Fruit fly (Drosophila melanogaster): ENCODE measurements around the gene CG15317.
A peak's percentile ranks its signal among the peaks of the same experiment; 100 is the strongest.

The CG15317 gene

dm6 chrX:9556397-9556796 lies at the start of gene CG15317:
Gene CG15317 (minus strand): TSS chrX:9556544.
- no peak for TF ChIP-seq psq (optimal IDR thresholded peaks at IDR 0.05)
- no peak for TF ChIP-seq CG8478 (optimal IDR thresholded peaks at IDR 0.05)
- TF ChIP-seq EcR (GFP tag; optimal IDR thresholded peaks at IDR 0.05), result no peak
- TF ChIP-seq Dll (optimal IDR thresholded peaks at IDR 0.05), result no peak
- no peak for TF ChIP-seq usp (GFP tag; optimal IDR thresholded peaks at IDR 0.05)
- no peak for TF ChIP-seq pan (optimal IDR thresholded peaks at IDR 0.05)

DNA sequence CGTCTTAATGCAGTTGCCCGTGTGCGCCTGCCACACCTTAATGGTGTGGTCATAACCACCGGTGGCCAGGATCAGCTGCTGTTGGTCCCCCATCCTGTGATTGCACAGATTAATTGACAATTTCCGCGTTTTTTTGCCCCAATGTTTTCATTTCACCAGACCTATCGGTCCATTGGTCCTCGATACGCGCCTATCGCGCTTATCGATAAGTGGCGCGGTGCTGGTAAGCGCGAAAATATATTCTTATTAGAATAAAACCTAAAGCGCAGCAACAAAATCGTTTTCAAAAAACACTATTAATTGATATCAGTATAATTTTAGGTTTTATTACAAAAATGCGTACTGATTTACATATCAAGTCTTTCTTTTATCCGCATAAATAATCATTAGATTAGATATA lies 49.4 kb upstream of the CG15317 start, which contains the start of gene Lst8:
Lst8 (minus strand) TSS at position 187 of the 400 bp plus-strand sequence.
- TF ChIP-seq usp (GFP tag; optimal IDR thresholded peaks at IDR 0.05), result no peak
- no peak for TF ChIP-seq psq (optimal IDR thresholded peaks at IDR 0.05)
- no peak for TF ChIP-seq EcR (GFP tag; optimal IDR thresholded peaks at IDR 0.05)
- no peak for TF ChIP-seq CG8478 (optimal IDR thresholded peaks at IDR 0.05)
- no peak for TF ChIP-seq pan (optimal IDR thresholded peaks at IDR 0.05)
- no peak for TF ChIP-seq Dll (optimal IDR thresholded peaks at IDR 0.05)

DNA sequence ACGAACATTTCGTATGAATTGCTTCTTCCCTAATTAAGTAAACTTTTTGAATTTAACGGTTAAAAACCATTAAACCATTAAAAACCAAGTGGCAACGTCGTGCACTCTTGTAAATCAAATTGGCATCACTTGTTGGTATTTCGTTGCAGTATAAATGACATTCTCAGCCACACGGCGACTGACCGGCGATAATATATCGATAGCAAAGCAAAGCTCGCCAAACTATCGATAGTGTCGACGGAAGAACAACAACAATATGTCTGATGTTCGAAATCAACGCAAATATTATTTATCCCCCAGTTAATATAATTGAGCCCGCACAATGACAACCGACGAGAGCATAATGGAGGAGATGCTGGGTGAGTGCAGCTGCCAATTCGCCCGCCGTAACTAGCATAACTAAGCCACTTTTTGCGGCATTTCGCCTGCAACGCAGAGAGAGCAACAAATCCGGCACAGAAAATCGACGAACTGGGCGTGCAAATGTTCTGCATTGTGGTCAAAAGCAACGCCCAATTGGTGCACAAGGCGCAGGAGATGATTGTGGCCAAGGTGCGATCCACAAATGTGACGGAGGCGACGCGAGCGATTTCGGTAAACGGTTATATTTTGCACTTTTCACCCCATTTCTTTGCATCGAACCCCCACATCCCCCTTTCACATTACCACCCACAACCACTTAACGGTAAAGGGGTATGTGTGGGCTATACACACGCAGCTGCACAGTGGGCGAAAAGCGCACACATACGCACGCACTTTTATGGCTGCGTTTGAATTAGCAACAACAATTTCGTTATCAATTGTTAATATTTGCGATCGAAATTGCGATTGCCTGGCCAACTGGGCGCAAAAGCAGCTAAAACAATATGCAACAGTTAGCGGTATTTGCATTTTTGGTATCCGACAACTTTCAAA lies 44.7 kb upstream of the CG15317 start, which contains the start of gene Gga:
Gga (plus strand) TSS at position 213 of the 915 bp plus-strand sequence.
- TF ChIP-seq usp (GFP tag; optimal IDR thresholded peaks at IDR 0.05) (no peak), EcR (GFP tag; optimal IDR thresholded peaks at IDR 0.05) (no peak), Dll (optimal IDR thresholded peaks at IDR 0.05) (no peak), pan (optimal IDR thresholded peaks at IDR 0.05) (no peak), psq (optimal IDR thresholded peaks at IDR 0.05) (no peak), CG8478 (optimal IDR thresholded peaks at IDR 0.05) (no peak)

- TF ChIP-seq psq (optimal IDR thresholded peaks at IDR 0.05) (no peak), EcR (GFP tag; optimal IDR thresholded peaks at IDR 0.05) (no peak), usp (GFP tag; optimal IDR thresholded peaks at IDR 0.05) (no peak), pan (optimal IDR thresholded peaks at IDR 0.05) (peak; percentile 66), Dll (optimal IDR thresholded peaks at IDR 0.05) (no peak), CG8478 (optimal IDR thresholded peaks at IDR 0.05) (no peak)
These were observed 43.9 kb upstream of the CG15317 start for dm6 chrX:9600083-9600817.

- TF ChIP-seq pan (optimal IDR thresholded peaks at IDR 0.05), result no peak
- no peak for TF ChIP-seq EcR (GFP tag; optimal IDR thresholded peaks at IDR 0.05)
- TF ChIP-seq CG8478 (optimal IDR thresholded peaks at IDR 0.05), result no peak
- TF ChIP-seq Dll (optimal IDR thresholded peaks at IDR 0.05), result no peak
- TF ChIP-seq psq (optimal IDR thresholded peaks at IDR 0.05), result no peak
- no peak for TF ChIP-seq usp (GFP tag; optimal IDR thresholded peaks at IDR 0.05)
These were observed 43.1 kb upstream of the CG15317 start for dm6 chrX:9599158-9600082.

DNA sequence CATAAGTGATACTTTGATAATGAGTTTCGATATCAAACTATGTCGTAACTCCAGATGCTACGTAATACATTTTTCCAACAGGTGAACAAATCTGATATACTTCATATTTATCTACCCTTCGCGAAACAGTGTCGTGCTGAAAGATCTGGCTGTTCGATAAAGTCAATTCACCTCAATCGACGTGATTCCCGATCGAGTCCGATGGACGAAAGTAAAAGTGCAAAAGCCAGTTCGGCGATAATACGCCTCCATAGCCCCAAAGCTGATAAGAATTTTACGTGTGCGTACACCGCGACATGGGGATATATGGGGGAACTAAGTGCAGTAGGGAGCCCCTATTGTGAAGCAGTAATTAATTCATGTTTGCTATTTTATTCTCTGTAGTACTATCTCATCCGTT lies 41.8 kb upstream of the CG15317 start:
- TF ChIP-seq EcR (GFP tag; optimal IDR thresholded peaks at IDR 0.05) (no peak), CG8478 (optimal IDR thresholded peaks at IDR 0.05) (no peak), psq (optimal IDR thresholded peaks at IDR 0.05) (no peak), Dll (optimal IDR thresholded peaks at IDR 0.05) (no peak), usp (GFP tag; optimal IDR thresholded peaks at IDR 0.05) (no peak), pan (optimal IDR thresholded peaks at IDR 0.05) (no peak)

DNA sequence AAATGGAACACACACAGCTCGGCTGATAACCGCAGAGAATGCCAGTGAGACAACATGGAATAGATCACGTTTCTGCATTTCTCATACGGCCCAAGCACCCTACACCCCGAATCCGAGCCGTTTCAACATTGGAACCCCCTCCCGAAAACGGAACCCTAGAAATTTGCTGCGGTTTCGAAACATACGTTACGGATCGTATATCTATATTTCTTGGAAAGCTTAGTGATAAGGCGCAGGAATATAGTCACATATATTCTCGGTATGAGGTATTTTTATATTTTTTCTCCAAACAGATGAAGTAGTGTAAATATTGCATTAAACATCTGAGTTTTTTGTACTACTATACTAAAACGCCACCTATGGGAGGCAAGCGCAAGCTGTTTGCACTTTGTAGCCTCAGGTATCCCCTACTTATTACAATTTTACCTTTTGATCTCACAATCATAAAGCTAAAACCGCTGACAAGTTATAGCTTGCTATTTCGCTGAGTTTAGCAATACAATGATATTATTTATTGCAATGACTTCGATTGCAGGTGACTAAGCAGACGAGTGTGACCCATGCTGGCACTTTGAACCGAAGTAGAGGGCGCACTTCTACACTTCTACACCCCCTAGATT lies 39.1 kb upstream of the CG15317 start:
- no peak for TF ChIP-seq pan (optimal IDR thresholded peaks at IDR 0.05)
- TF ChIP-seq CG8478 (optimal IDR thresholded peaks at IDR 0.05), result no peak
- TF ChIP-seq psq (optimal IDR thresholded peaks at IDR 0.05), result no peak
- TF ChIP-seq Dll (optimal IDR thresholded peaks at IDR 0.05), result no peak
- TF ChIP-seq usp (GFP tag; optimal IDR thresholded peaks at IDR 0.05), result no peak
- no peak for TF ChIP-seq EcR (GFP tag; optimal IDR thresholded peaks at IDR 0.05)

DNA sequence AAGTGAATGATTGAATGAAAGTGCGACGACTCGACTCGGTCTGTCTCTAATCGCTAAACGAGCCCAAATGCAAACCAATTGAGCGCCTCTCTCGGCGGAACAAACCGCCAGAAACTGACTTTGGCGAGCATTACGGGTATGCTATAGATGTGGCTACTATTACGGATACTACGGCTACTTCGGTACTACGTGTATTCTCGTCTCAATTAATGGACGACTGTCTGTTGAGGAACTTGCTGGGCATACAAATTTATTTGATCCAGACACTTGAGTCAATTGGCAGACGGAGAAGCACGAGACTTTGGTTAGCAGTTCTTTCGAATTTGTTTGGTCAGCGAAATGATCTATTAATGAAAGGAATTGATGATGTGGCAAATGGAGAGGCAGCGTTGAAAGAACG lies 38.1 kb upstream of the CG15317 start:
- TF ChIP-seq CG8478 (optimal IDR thresholded peaks at IDR 0.05), result no peak
- TF ChIP-seq usp (GFP tag; optimal IDR thresholded peaks at IDR 0.05), result no peak
- TF ChIP-seq EcR (GFP tag; optimal IDR thresholded peaks at IDR 0.05), result no peak
- TF ChIP-seq Dll (optimal IDR thresholded peaks at IDR 0.05), result no peak
- no peak for TF ChIP-seq psq (optimal IDR thresholded peaks at IDR 0.05)
- no peak for TF ChIP-seq pan (optimal IDR thresholded peaks at IDR 0.05)

DNA sequence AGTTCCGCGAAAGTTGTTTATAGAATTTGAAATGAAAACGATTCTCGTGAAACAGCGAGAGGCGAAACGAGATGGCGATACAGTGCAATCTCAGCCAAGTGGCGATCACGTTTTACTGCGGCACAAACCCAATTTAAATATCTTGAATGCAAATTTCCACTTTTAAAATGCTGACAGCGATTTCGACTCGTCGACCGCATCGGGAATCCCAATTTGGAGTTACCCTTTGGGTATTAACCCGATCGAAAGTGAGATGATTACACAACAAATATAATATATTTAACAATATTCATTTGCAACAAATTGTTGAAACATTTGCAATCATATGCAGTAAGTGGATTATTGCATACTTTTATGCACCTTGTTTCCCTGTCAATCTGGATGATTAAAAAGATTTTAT lies 34.2 kb upstream of the CG15317 start:
- TF ChIP-seq psq (optimal IDR thresholded peaks at IDR 0.05), result no peak
- no peak for TF ChIP-seq Dll (optimal IDR thresholded peaks at IDR 0.05)
- no peak for TF ChIP-seq usp (GFP tag; optimal IDR thresholded peaks at IDR 0.05)
- no peak for TF ChIP-seq CG8478 (optimal IDR thresholded peaks at IDR 0.05)
- no peak for TF ChIP-seq EcR (GFP tag; optimal IDR thresholded peaks at IDR 0.05)
- no peak for TF ChIP-seq pan (optimal IDR thresholded peaks at IDR 0.05)

DNA sequence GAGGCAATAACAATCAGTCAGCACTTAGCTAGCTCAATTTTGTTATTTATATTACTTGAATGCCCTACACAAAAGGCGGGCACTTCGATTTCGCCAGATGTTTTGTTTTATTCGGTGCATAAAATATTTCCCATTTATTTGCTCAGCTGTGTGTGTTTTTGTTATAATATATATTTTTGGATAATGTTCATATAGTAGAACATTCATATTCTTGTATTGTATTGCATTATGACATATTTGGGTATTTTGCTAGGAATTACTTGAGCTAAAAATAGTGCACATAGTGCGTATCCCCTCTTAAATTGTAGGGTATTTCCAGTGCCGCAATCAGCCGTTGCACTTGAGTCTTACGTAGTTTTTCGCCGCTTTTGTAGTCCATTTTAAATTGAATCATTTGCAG lies 33.6 kb upstream of the CG15317 start:
- TF ChIP-seq psq (optimal IDR thresholded peaks at IDR 0.05) (no peak), Dll (optimal IDR thresholded peaks at IDR 0.05) (no peak), usp (GFP tag; optimal IDR thresholded peaks at IDR 0.05) (no peak), CG8478 (optimal IDR thresholded peaks at IDR 0.05) (no peak), pan (optimal IDR thresholded peaks at IDR 0.05) (no peak)
